Fruit fly (Drosophila melanogaster) whole organism, prepupa: Measurements from ENCODE around the gene Prp18.

Source experiments
- Blimp-1 ChIP-seq: fragments of 200-800 bp; sonication (Bioruptor generic); optimal IDR thresholded peaks from 3 replicates; lab custom pipeline; 2017; ENCODE audit warnings: missing biosample characterization, missing genetic modification characterization, mild to moderate bottlenecking, moderate library complexity, missing genetic modification reagents
- CG10631 ChIP-seq: fragments of 200-800 bp; sonication (Bioruptor generic); optimal IDR thresholded peaks from 2 replicates; lab custom pipeline; 2016; ENCODE audit warnings: missing biosample characterization, missing genetic modification characterization
- CG10669 ChIP-seq: fragments of 200-800 bp; sonication (Bioruptor generic); optimal IDR thresholded peaks from 3 replicates; lab custom pipeline; 2018; ENCODE audit warnings: missing biosample characterization, mild to moderate bottlenecking, missing genetic modification characterization, moderate library complexity
- CG11294 ChIP-seq: fragments of 200-800 bp; sonication (Bioruptor generic); IDR thresholded peaks from 2 replicates; pipeline ENCODE4 v1.3.6; 2022; ENCODE audit warnings: missing biosample characterization, missing genetic modification characterization
- CG11762 ChIP-seq: fragments of 200-800 bp; sonication (Bioruptor generic); optimal IDR thresholded peaks from 3 replicates; lab custom pipeline; 2016; ENCODE audit warnings: missing biosample characterization, missing genetic modification characterization; ENCODE audit not compliant: insufficient read depth
- CG11902 ChIP-seq: fragments of 200-800 bp; sonication (Bioruptor generic); optimal IDR thresholded peaks from 3 replicates; lab custom pipeline; 2016; ENCODE audit warnings: missing biosample characterization, missing genetic modification characterization
- CG15336 ChIP-seq: fragments of 200-800 bp; sonication (Bioruptor generic); IDR thresholded peaks from 2 replicates; pipeline ENCODE4 v1.3.6; 2022; ENCODE audit warnings: missing biosample characterization, missing genetic modification characterization
- CG16779 ChIP-seq: fragments of 200-800 bp; sonication (Bioruptor generic); optimal IDR thresholded peaks from 3 replicates; lab custom pipeline; 2017; ENCODE audit warnings: missing biosample characterization, mild to moderate bottlenecking, missing genetic modification characterization
- CG34406 ChIP-seq: fragments of 200-800 bp; sonication (Bioruptor generic); optimal IDR thresholded peaks from 3 replicates; lab custom pipeline; 2016; ENCODE audit warnings: missing biosample characterization, missing genetic modification characterization
- CG3919 ChIP-seq: fragments of 200-800 bp; sonication (Bioruptor generic); optimal IDR thresholded peaks from 3 replicates; lab custom pipeline; 2016; ENCODE audit warnings: missing biosample characterization, missing genetic modification characterization
- CG6163 ChIP-seq: fragments of 200-800 bp; sonication (Bioruptor generic); IDR thresholded peaks from 3 replicates; pipeline ENCODE4 v1.3.6; 2022; ENCODE audit warnings: missing biosample characterization, missing genetic modification characterization
- CG6276 ChIP-seq: fragments of 200-800 bp; sonication (Bioruptor generic); optimal IDR thresholded peaks from 2 replicates; lab custom pipeline; 2017; ENCODE audit warnings: missing biosample characterization, mild to moderate bottlenecking, missing genetic modification characterization
- CG6792 ChIP-seq: fragments of 200-800 bp; sonication (Bioruptor generic); optimal IDR thresholded peaks from 3 replicates; lab custom pipeline; 2016; ENCODE audit warnings: missing biosample characterization, missing genetic modification characterization
- CG6808 ChIP-seq: fragments of 200-800 bp; sonication (Bioruptor generic); optimal IDR thresholded peaks from 3 replicates; lab custom pipeline; 2017; ENCODE audit warnings: missing biosample characterization, missing genetic modification characterization, mild to moderate bottlenecking, moderate library complexity, missing genetic modification reagents
- CG6854 ChIP-seq: fragments of 200-800 bp; sonication (Bioruptor generic); optimal IDR thresholded peaks from 2 replicates; lab custom pipeline; 2017; ENCODE audit warnings: missing biosample characterization, mild to moderate bottlenecking, missing genetic modification characterization
- CG8119 ChIP-seq: fragments of 200-800 bp; sonication (Bioruptor generic); IDR thresholded peaks from 3 replicates; pipeline ENCODE4 v1.3.6; 2022; ENCODE audit warnings: missing biosample characterization, missing genetic modification characterization
- CG8632 ChIP-seq: fragments of 200-800 bp; sonication (Bioruptor generic); optimal IDR thresholded peaks from 3 replicates; lab custom pipeline; 2016; ENCODE audit warnings: missing biosample characterization, missing genetic modification characterization
- CG9139 ChIP-seq: fragments of 200-800 bp; sonication (Bioruptor generic); optimal IDR thresholded peaks from 3 replicates; lab custom pipeline; 2017; ENCODE audit warnings: missing biosample characterization, mild to moderate bottlenecking, missing genetic modification characterization
- Eip75B ChIP-seq: fragments of 200-800 bp; sonication (Bioruptor generic); optimal IDR thresholded peaks from 3 replicates; lab custom pipeline; 2016; ENCODE audit warnings: missing biosample characterization, missing genetic modification characterization
- Eip78C ChIP-seq: fragments of 200-800 bp; sonication (Bioruptor generic); peaks from one replicate; lab custom pipeline; 2016; ENCODE audit warnings: missing biosample characterization, missing genetic modification characterization
- Eip93F ChIP-seq: fragments of 200-800 bp; sonication (Bioruptor generic); optimal IDR thresholded peaks from 2 replicates; lab custom pipeline; 2016; ENCODE audit warnings: missing biosample characterization, mild to moderate bottlenecking, missing genetic modification characterization
- Ets96B ChIP-seq: fragments of 200-800 bp; optimal IDR thresholded peaks from 2 replicates; lab custom pipeline; 2019; ENCODE audit warnings: missing biosample characterization, mild to moderate bottlenecking, missing genetic modification characterization, moderate library complexity
- Hr38 ChIP-seq: sonication (Bioruptor generic); optimal IDR thresholded peaks from 2 replicates; lab custom pipeline; 2016; ENCODE audit warnings: missing biosample characterization, missing genetic modification characterization
- Hr39 ChIP-seq: fragments of 200-800 bp; sonication (Bioruptor generic); optimal IDR thresholded peaks from 2 replicates; lab custom pipeline; 2016; ENCODE audit warnings: missing biosample characterization, missing genetic modification characterization
- OdsH ChIP-seq: fragments of 200-800 bp; sonication (Bioruptor generic); optimal IDR thresholded peaks from 3 replicates; lab custom pipeline; 2016; ENCODE audit warnings: missing biosample characterization, missing genetic modification characterization
- Sox102F ChIP-seq: fragments of 200-800 bp; sonication (Bioruptor generic); optimal IDR thresholded peaks from 2 replicates; lab custom pipeline; 2016; ENCODE audit warnings: missing biosample characterization, mild to moderate bottlenecking, missing genetic modification characterization
- Sox14 ChIP-seq: fragments of 200-800 bp; sonication (Bioruptor generic); optimal IDR thresholded peaks from 3 replicates; lab custom pipeline; 2016; ENCODE audit warnings: missing biosample characterization, missing genetic modification characterization
- Sox15 ChIP-seq: fragments of 200-800 bp; sonication (Bioruptor generic); optimal IDR thresholded peaks from 3 replicates; lab custom pipeline; 2016; ENCODE audit warnings: missing biosample characterization, missing genetic modification characterization
- acj6 ChIP-seq: fragments of 200-800 bp; sonication (Bioruptor generic); optimal IDR thresholded peaks from 3 replicates; lab custom pipeline; 2016; ENCODE audit warnings: missing biosample characterization, missing genetic modification characterization
- cyc ChIP-seq: fragments of 200-800 bp; sonication (Bioruptor generic); optimal IDR thresholded peaks from 3 replicates; lab custom pipeline; 2016; ENCODE audit warnings: missing biosample characterization, missing genetic modification characterization
- dac ChIP-seq: fragments of 200-800 bp; sonication (Bioruptor generic); optimal IDR thresholded peaks from 2 replicates; lab custom pipeline; 2017; ENCODE audit warnings: missing biosample characterization, mild to moderate bottlenecking, missing genetic modification characterization
- dsx ChIP-seq: fragments of 200-800 bp; optimal IDR thresholded peaks from 3 replicates; lab custom pipeline; 2019; ENCODE audit warnings: missing biosample characterization, mild to moderate bottlenecking, missing genetic modification characterization, moderate library complexity; ENCODE audit not compliant: poor library complexity, severe bottlenecking
- eg ChIP-seq: fragments of 200-800 bp; sonication (Bioruptor generic); IDR thresholded peaks from 3 replicates; pipeline ENCODE4 v1.3.6; 2022; ENCODE audit warnings: missing biosample characterization, missing genetic modification characterization
- esn ChIP-seq: fragments of 200-800 bp; sonication (Bioruptor generic); optimal IDR thresholded peaks from 2 replicates; lab custom pipeline; 2016; ENCODE audit warnings: missing biosample characterization, mild to moderate bottlenecking, missing genetic modification characterization, moderate library complexity
- fd59A ChIP-seq: fragments of 200-800 bp; sonication (Bioruptor generic); optimal IDR thresholded peaks from 2 replicates; lab custom pipeline; 2017; ENCODE audit warnings: missing biosample characterization, mild to moderate bottlenecking, missing genetic modification characterization, missing genetic modification reagents
- fd85E ChIP-seq: fragments of 200-800 bp; sonication (Bioruptor generic); optimal IDR thresholded peaks from 3 replicates; lab custom pipeline; 2016; ENCODE audit warnings: missing biosample characterization, missing genetic modification characterization
- fkh ChIP-seq: fragments of 200-800 bp; sonication (Bioruptor generic); optimal IDR thresholded peaks from 3 replicates; lab custom pipeline; 2017; ENCODE audit warnings: missing biosample characterization, mild to moderate bottlenecking, missing genetic modification characterization, moderate library complexity
- net ChIP-seq: fragments of 200-800 bp; sonication (Bioruptor generic); optimal IDR thresholded peaks from 3 replicates; lab custom pipeline; 2016; ENCODE audit warnings: missing biosample characterization, missing genetic modification characterization
- salr ChIP-seq, 2 experiments: fragments of 200-800 bp; sonication (Bioruptor generic); optimal IDR thresholded peaks; 3 replicates each; lab custom pipeline; 2016 to 2018; ENCODE audit warnings: missing biosample characterization in 2 of 2, missing genetic modification characterization in 2 of 2, mild to moderate bottlenecking in 1 of 2
- spab ChIP-seq: fragments of 200-800 bp; sonication (Bioruptor generic); optimal IDR thresholded peaks from 2 replicates; lab custom pipeline; 2017; ENCODE audit warnings: missing biosample characterization, mild to moderate bottlenecking, missing genetic modification characterization, missing genetic modification reagents
- ss ChIP-seq, 2 experiments: fragments of 200-800 bp; sonication (Bioruptor generic); optimal IDR thresholded peaks; 2 replicates in 1 of 2; 3 replicates in 1 of 2; lab custom pipeline; 2017 to 2018; ENCODE audit warnings: mild to moderate bottlenecking in 2 of 2, missing biosample characterization in 2 of 2, missing genetic modification characterization in 2 of 2, moderate library complexity in 1 of 2
- svp ChIP-seq: fragments of 200-800 bp; sonication (Bioruptor generic); peaks from one replicate; lab custom pipeline; 2016; ENCODE audit warnings: missing biosample characterization, missing genetic modification characterization
- topi ChIP-seq: fragments of 200-800 bp; sonication (Bioruptor generic); optimal IDR thresholded peaks from 3 replicates; lab custom pipeline; 2016; ENCODE audit warnings: missing biosample characterization, missing genetic modification characterization
- vri ChIP-seq: fragments of 200-800 bp; sonication (Bioruptor generic); optimal IDR thresholded peaks from 3 replicates; lab custom pipeline; 2016; ENCODE audit warnings: missing biosample characterization, mild to moderate bottlenecking, missing genetic modification characterization

Gene Prp18

dm6 chr3R:19017318-19018043 is 13.6 kb downstream of the Prp18 start:
- no peak for TF ChIP-seq CG8119 (GFP tag; lab: Robert Waterston, UW)
- TF ChIP-seq ss (GFP tag; optimal IDR thresholded peaks at IDR 0.05; lab: Kevin White, UChicago): peak in 1 of 2 experiments; percentile 11
- no peak for TF ChIP-seq CG16779 (tag; lab: Kevin White, UChicago)
- TF ChIP-seq CG11902: no peak
- no peak for TF ChIP-seq esn
- TF ChIP-seq Eip78C (GFP tag; lab: Kevin White, UChicago): peak; percentile 39
- TF ChIP-seq CG11762: no peak

- TF ChIP-seq fkh (GFP tag; lab: Kevin White, UChicago) (no peak), dac (GFP tag; lab: Kevin White, UChicago) (no peak), net (GFP tag; lab: Kevin White, UChicago) (no peak), fd59A (GFP tag; lab: Kevin White, UChicago) (no peak), svp (GFP tag; lab: Kevin White, UChicago) (no peak)
Observed at dm6 chr3R:19015423-19015810, 15.7 kb downstream of the Prp18 start.

dm6 chr3R:19014742-19015422 is 16.2 kb downstream of the Prp18 start:
- TF ChIP-seq ss (GFP tag; optimal IDR thresholded peaks at IDR 0.05; lab: Kevin White, UChicago) (no peak), Sox14 (GFP tag; lab: Kevin White, UChicago) (no peak), spab (GFP tag; lab: Kevin White, UChicago) (no peak), salr (GFP tag; optimal IDR thresholded peaks at IDR 0.05; lab: Kevin White, UChicago) (no peak), cyc (GFP tag; lab: Kevin White, UChicago) (no peak), fd59A (GFP tag; lab: Kevin White, UChicago) (no peak), Eip75B (GFP tag; lab: Kevin White, UChicago) (no peak), vri (GFP tag; lab: Kevin White, UChicago) (no peak), dsx (GFP tag; lab: Kevin White, UChicago) (no peak), CG10669 (GFP tag; lab: Kevin White, UChicago) (no peak), CG34406 (no peak), Hr39 (no peak), CG10631 (GFP tag; lab: Kevin White, UChicago) (no peak), CG6808 (GFP tag; lab: Kevin White, UChicago) (no peak), Sox15 (no peak), Eip93F (no peak), svp (GFP tag; lab: Kevin White, UChicago) (no peak), OdsH (GFP tag; lab: Kevin White, UChicago) (peak; percentile 40), CG6163 (GFP tag; lab: Robert Waterston, UW) (peak; percentile 64), CG6792 (GFP tag; lab: Kevin White, UChicago) (no peak), fkh (GFP tag; lab: Kevin White, UChicago) (no peak), CG15336 (GFP tag; lab: Robert Waterston, UW) (peak; percentile 68; the same call in 1 of the 2 replicates), CG6854 (GFP tag; lab: Kevin White, UChicago) (no peak), CG11762 (no peak), dac (GFP tag; lab: Kevin White, UChicago) (no peak), CG11902 (no peak), Ets96B (tag; lab: Kevin White, UChicago) (peak; percentile 11), acj6 (GFP tag; lab: Kevin White, UChicago) (no peak), CG6276 (GFP tag; lab: Kevin White, UChicago) (no peak), CG11294 (0 out of 2 replicates have a peak, but pooled peaks have one; percentile 18), Sox102F (GFP tag; lab: Kevin White, UChicago) (no peak), CG9139 (GFP tag; lab: Kevin White, UChicago) (no peak), Blimp-1 (GFP tag; lab: Kevin White, UChicago) (no peak), topi (GFP tag; lab: Kevin White, UChicago) (peak; percentile 7), CG3919 (GFP tag; lab: Kevin White, UChicago) (peak; percentile 31), CG8632 (GFP tag; lab: Kevin White, UChicago) (peak; percentile 1), CG8119 (GFP tag; lab: Robert Waterston, UW) (peak; percentile 35; the same call in 1 of the 3 replicates), eg (peak; percentile 70; the same call in 2 of the 3 replicates), esn (peak; percentile 38), Hr38 (GFP tag; lab: Kevin White, UChicago) (no peak), fd85E (GFP tag; lab: Kevin White, UChicago) (no peak)
